Worm (Caenorhabditis elegans): Measurements from ENCODE around the gene F55G1.1.

ce11 chrIV:7454890-7455289 is 36.7 kb upstream of the F55G1.1 start:
- TF ChIP-seq unc-39 (tag; optimal IDR thresholded peaks at IDR 0.05) (no peak), hif-1 (tag; optimal IDR thresholded peaks at IDR 0.05) (no peak), fos-1 (tag; optimal IDR thresholded peaks at IDR 0.05) (no peak), sdz-12 (GFP tag; optimal IDR thresholded peaks at IDR 0.05) (no peak), daf-16 (GFP tag; optimal IDR thresholded peaks at IDR 0.05) (no peak), daf-16 (tag; optimal IDR thresholded peaks at IDR 0.05) (no peak), mdt-29 (GFP tag; IDR thresholded peaks at IDR 0.05) (no peak), daf-12 (tag; optimal IDR thresholded peaks at IDR 0.05) (no peak), lsy-2 (tag; optimal IDR thresholded peaks at IDR 0.05) (no peak)

All from whole organism, L4 larva.